Worm (Caenorhabditis elegans): ENCODE measurements around the gene seu-1.

Gene seu-1

DNA sequence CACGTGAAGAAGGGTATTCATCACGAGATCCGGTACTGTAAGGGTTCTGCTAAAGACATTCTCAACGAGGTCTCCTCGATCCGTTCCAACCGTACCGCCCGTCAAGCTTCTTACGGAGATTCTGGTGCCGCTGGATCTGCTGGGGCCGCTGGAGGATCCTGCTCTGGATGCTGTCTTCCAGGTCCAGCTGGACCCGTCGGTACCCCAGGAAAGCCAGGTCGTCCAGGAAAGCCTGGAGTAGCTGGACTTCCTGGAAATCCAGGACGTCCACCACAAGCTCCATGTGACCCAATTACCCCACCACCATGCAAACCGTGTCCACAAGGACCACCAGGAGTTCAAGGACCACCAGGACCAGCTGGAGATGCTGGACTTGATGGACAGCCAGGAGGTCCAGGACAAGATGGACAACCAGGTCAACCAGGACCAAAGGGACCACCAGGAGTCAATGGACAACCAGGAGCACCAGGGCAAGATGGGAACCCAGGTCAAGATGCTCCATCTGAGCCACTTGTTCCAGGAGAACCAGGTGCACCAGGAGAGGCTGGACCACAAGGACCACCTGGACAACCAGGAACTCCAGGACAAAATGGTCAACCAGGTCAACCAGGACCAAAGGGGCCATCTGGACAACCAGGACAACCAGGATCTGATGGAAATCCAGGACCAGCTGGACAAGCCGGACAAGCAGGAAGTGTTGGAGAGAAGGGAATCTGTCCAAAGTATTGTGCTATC lies 48.1 kb downstream of the seu-1 start:
- TF ChIP-seq unc-62 (GFP tag; optimal IDR thresholded peaks at IDR 0.05), result no peak

- TF ChIP-seq unc-62 (GFP tag; optimal IDR thresholded peaks at IDR 0.05), result no peak
Observed at ce11 chrIV:6378398-6378797, 49.0 kb downstream of the seu-1 start.

Data from whole organism, dauer.